Fruit fly (Drosophila melanogaster): Measurements from ENCODE around the gene CG15525.

Gene CG15525

DNA sequence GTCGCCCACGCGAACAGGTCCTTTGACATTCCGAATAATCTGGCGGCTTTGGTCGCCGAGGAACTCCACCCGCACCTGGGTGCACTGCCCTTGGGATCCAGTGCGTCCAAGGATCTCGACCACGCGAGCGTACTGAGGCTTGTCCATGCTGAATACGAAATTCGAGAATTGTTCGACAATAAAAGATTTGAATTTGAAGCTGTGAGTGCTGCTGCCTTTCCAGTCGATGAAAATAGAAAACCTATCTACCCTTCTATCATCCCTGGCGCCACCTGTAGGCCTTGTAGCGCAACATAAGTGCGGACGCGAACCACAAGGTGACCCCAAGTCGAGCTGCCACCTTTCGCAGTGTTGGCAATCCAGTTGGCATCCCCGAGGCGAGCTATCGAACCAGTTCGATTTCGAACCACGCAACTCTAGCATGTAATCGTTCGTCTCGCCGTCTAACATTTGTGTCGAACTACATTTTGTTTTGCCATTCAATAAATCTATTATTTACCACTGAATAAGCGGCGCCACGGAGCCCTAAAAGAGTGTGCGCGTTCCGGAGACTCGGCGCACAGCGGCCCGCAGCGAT lies 25.1 kb upstream of the CG15525 start, which contains the start of the genes RpS28a and Axn (continued):
- TF ChIP-seq pnt (GFP tag; optimal IDR thresholded peaks at IDR 0.05) (peak; percentile 18), sc (optimal IDR thresholded peaks at IDR 0.05) (no peak), sc (GFP tag; optimal IDR thresholded peaks at IDR 0.05) (no peak), Side (GFP tag; optimal IDR thresholded peaks at IDR 0.05) (no peak), CG3407 (GFP tag; optimal IDR thresholded peaks at IDR 0.05) (no peak), gro (GFP tag; optimal IDR thresholded peaks at IDR 0.05) (peak; percentile 1), slp2 (GFP tag; optimal IDR thresholded peaks at IDR 0.05) (no peak), tll (GFP tag; optimal IDR thresholded peaks at IDR 0.05) (peak in 1 of 2 experiments; percentile 11), CG12219 (GFP tag; optimal IDR thresholded peaks at IDR 0.05) (no peak), wdn (GFP tag; IDR thresholded peaks at IDR 0.05) (no peak), knrl (GFP tag; IDR thresholded peaks at IDR 0.05; ENCODE audit: partially characterized antibody) (peak; percentile 54; the same call in 2 of the 3 replicates), tx (GFP tag; optimal IDR thresholded peaks at IDR 0.05) (no peak), Sry-δ (GFP tag; optimal IDR thresholded peaks at IDR 0.05) (peak; percentile 76), CG11093 (GFP tag; IDR thresholded peaks at IDR 0.05) (no peak), E2f2 (GFP tag; IDR thresholded peaks at IDR 0.05) (peak; percentile 63), ATbp (GFP tag; optimal IDR thresholded peaks at IDR 0.05) (no peak), Stat92E (GFP tag; optimal IDR thresholded peaks at IDR 0.05) (no peak), Dref (GFP tag; IDR thresholded peaks at IDR 0.05) (peak; percentile 98), phol (tag; optimal IDR thresholded peaks at IDR 0.05) (peak; percentile 37), croc (GFP tag; conservative IDR thresholded peaks at IDR 0.05) (no peak), row (GFP tag; IDR thresholded peaks at IDR 0.05) (peak; percentile 26; the same call in 2 of the 3 replicates), lilli (GFP tag; optimal IDR thresholded peaks at IDR 0.05) (peak; percentile 5), unc-4 (GFP tag; IDR thresholded peaks at IDR 0.05; ENCODE audit: partially characterized antibody) (peak; percentile 51; the same call in 1 of the 2 replicates), zen2 (GFP tag; IDR thresholded peaks at IDR 0.05; ENCODE audit: partially characterized antibody) (no peak; the same call in 2 of the 3 replicates), Awh (GFP tag; IDR thresholded peaks at IDR 0.05) (no peak), CG18011 (GFP tag; optimal IDR thresholded peaks at IDR 0.05) (no peak), hth (optimal IDR thresholded peaks at IDR 0.05) (no peak), CG14710 (tag; optimal IDR thresholded peaks at IDR 0.05) (peak; percentile 41), mam (GFP tag; optimal IDR thresholded peaks at IDR 0.05) (peak; percentile 24), twi (tag; optimal IDR thresholded peaks at IDR 0.05) (no peak), Xbp1 (GFP tag; optimal IDR thresholded peaks at IDR 0.05) (peak; percentile 43), Myb (GFP tag; optimal IDR thresholded peaks at IDR 0.05) (peak; percentile 57), Ets97D (GFP tag; optimal IDR thresholded peaks at IDR 0.05) (peak; percentile 78), D19B (GFP tag; optimal IDR thresholded peaks at IDR 0.05) (no peak), CG5180 (GFP tag; optimal IDR thresholded peaks at IDR 0.05) (peak; percentile 100), CG2199 (GFP tag; IDR thresholded peaks at IDR 0.05) (no peak), CG1529 (GFP tag; optimal IDR thresholded peaks at IDR 0.05) (no peak), CG9215 (GFP tag; IDR thresholded peaks at IDR 0.05) (no peak), CG30020 (tag; optimal IDR thresholded peaks at IDR 0.05) (no peak), grn (GFP tag; optimal IDR thresholded peaks at IDR 0.05) (no peak), CG7839 (tag; optimal IDR thresholded peaks at IDR 0.05) (no peak), CG2712 (tag; optimal IDR thresholded peaks at IDR 0.05) (peak; percentile 44), CG30403 (GFP tag; optimal IDR thresholded peaks at IDR 0.05) (no peak), Dek (tag; optimal IDR thresholded peaks at IDR 0.05) (peak; percentile 1), bab2 (GFP tag; optimal IDR thresholded peaks at IDR 0.05) (peak; percentile 18), E2f1 (GFP tag; IDR thresholded peaks at IDR 0.05) (no peak), insv (GFP tag; optimal IDR thresholded peaks at IDR 0.05) (peak in 1 of 2 experiments; percentile 33), gcm (GFP tag; optimal IDR thresholded peaks at IDR 0.05) (no peak), chif (GFP tag; optimal IDR thresholded peaks at IDR 0.05) (peak in 1 of 2 experiments; percentile 31), Ravus (GFP tag; IDR thresholded peaks at IDR 0.05) (no peak)
